Fruit fly (Drosophila melanogaster): ENCODE results near the gene CG9377.

The CG9377 gene

DNA sequence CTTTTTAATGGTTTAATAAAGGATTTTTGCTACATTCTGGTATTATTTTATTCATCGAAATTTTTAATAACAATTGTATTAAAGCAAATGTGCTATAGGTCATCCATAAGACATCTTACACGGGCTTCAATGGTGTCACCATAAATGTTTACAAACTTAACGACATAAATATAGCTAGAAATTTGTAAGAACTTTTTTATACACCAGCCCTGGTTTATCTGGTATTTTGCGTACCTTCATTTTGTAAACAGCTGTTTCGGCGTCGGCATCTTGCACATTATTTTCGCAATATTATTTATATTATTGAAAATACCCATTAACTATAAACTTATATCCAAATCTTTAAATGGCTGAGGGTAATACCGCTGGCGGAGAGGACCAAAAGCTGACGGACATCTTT is 6.0 kb upstream of the CG9377 start, which contains the start of gene Tap42 (continued):
- TF ChIP-seq CG6813 (GFP tag; optimal IDR thresholded peaks at IDR 0.05) (no peak), HHEX (GFP tag; optimal IDR thresholded peaks at IDR 0.05) (no peak), Meics (GFP tag; optimal IDR thresholded peaks at IDR 0.05) (peak; percentile 20), CG30403 (GFP tag; optimal IDR thresholded peaks at IDR 0.05) (peak; percentile 36), dmrt99B (tag; optimal IDR thresholded peaks at IDR 0.05) (no peak), Side (GFP tag; optimal IDR thresholded peaks at IDR 0.05) (no peak), Eip74EF (GFP tag; optimal IDR thresholded peaks at IDR 0.05) (no peak), CG30020 (tag; optimal IDR thresholded peaks at IDR 0.05) (peak; percentile 16), CG2678 (tag; optimal IDR thresholded peaks at IDR 0.05) (peak; percentile 22), oc (tag; optimal IDR thresholded peaks at IDR 0.05) (no peak), CG1792 (GFP tag; optimal IDR thresholded peaks at IDR 0.05) (no peak), nom (GFP tag; optimal IDR thresholded peaks at IDR 0.05) (no peak), CG14667 (GFP tag; IDR thresholded peaks at IDR 0.05) (no peak), CG18262 (tag; optimal IDR thresholded peaks at IDR 0.05) (peak; percentile 9), repo (GFP tag; optimal IDR thresholded peaks at IDR 0.05) (no peak), Kr (GFP tag; optimal IDR thresholded peaks at IDR 0.05) (no peak), sna (GFP tag; IDR thresholded peaks at IDR 0.05; ENCODE audit: partially characterized antibody) (no peak), CHES-1-like (GFP tag; optimal IDR thresholded peaks at IDR 0.05) (no peak), vfl (GFP tag; optimal IDR thresholded peaks at IDR 0.05) (no peak), klu (GFP tag; IDR thresholded peaks at IDR 0.05) (no peak), Ets97D (GFP tag; optimal IDR thresholded peaks at IDR 0.05) (no peak), CG9817 (tag; optimal IDR thresholded peaks at IDR 0.05) (no peak), Ets65A (GFP tag) (no peak), Opbp (GFP tag; IDR thresholded peaks at IDR 0.05; ENCODE audit: partially characterized antibody) (no peak), CG10147 (GFP tag; optimal IDR thresholded peaks at IDR 0.05) (peak; percentile 0), CG9797 (GFP tag; optimal IDR thresholded peaks at IDR 0.05) (no peak), dpn (GFP tag; optimal IDR thresholded peaks at IDR 0.05) (peak in 1 of 2 experiments; percentile 6), row (GFP tag; IDR thresholded peaks at IDR 0.05) (peak; percentile 71), Hr51 (GFP tag; optimal IDR thresholded peaks at IDR 0.05) (peak in 1 of 2 experiments; percentile 17), CG8924 (tag; optimal IDR thresholded peaks at IDR 0.05) (peak; percentile 27), al (GFP tag; IDR thresholded peaks at IDR 0.05) (no peak), Camta (GFP tag; optimal IDR thresholded peaks at IDR 0.05) (no peak), CG10462 (GFP tag; optimal IDR thresholded peaks at IDR 0.05) (no peak), CG3065 (GFP tag; optimal IDR thresholded peaks at IDR 0.05) (no peak), CG17359 (tag; optimal IDR thresholded peaks at IDR 0.05) (no peak), Stat92E (GFP tag; optimal IDR thresholded peaks at IDR 0.05) (no peak), az2 (GFP tag; optimal IDR thresholded peaks at IDR 0.05) (peak; percentile 20), sug (tag; optimal IDR thresholded peaks at IDR 0.05) (peak; percentile 48), CG15479 (GFP tag; optimal IDR thresholded peaks at IDR 0.05) (peak; percentile 24), MESR4 (GFP tag; optimal IDR thresholded peaks at IDR 0.05) (peak; percentile 40), grau (tag; optimal IDR thresholded peaks at IDR 0.05) (peak; percentile 50), Mad (GFP tag; optimal IDR thresholded peaks at IDR 0.05) (peak; percentile 26), CG13424 (tag; optimal IDR thresholded peaks at IDR 0.05) (peak; percentile 49), mirr (GFP tag; optimal IDR thresholded peaks at IDR 0.05) (no peak), Atf6 (GFP tag; IDR thresholded peaks at IDR 0.05) (no peak), Sry-δ (GFP tag; optimal IDR thresholded peaks at IDR 0.05) (no peak), CG13287 (GFP tag; IDR thresholded peaks at IDR 0.05; ENCODE audit: partially characterized antibody) (peak; percentile 24; the same call in 1 of the 2 replicates), Atf-2 (GFP tag; optimal IDR thresholded peaks at IDR 0.05) (no peak), Gsc (GFP tag; IDR thresholded peaks at IDR 0.05) (no peak), CG14710 (tag; optimal IDR thresholded peaks at IDR 0.05) (peak; percentile 46)

All from whole organism, embryonic.